Worm (Caenorhabditis elegans) whole organism, L4/young adult: ENCODE measurements around the gene glr-4.

Experiments used
- dao-5 ChIP-seq: sonication (generic microtip); optimal IDR thresholded peaks from 2 replicates; lab custom pipeline; 2016; ENCODE audit warnings: missing genotype, missing genetic modification characterization, moderate library complexity, missing compliant biosample characterization
- him-1 ChIP-seq: sonication (generic microtip); optimal IDR thresholded peaks from 2 replicates; lab custom pipeline; 2016; ENCODE audit warnings: missing genotype, missing genetic modification reagents, missing genetic modification characterization, missing compliant biosample characterization

- no peak for TF ChIP-seq dao-5 (tag; lab: Kevin White, UChicago)
- TF ChIP-seq him-1 (tag; lab: Kevin White, UChicago) = no peak
Observed at ce11 chrII:7773427-7773993, 20.6 kb downstream of the glr-4 start.
